Worm (Caenorhabditis elegans) whole organism, mixed stage, embryonic: ENCODE data around the gene glb-10.

Experiments used
- M03D4.4 ChIP-seq: sonication (generic microtip); optimal IDR thresholded peaks from 2 replicates; lab custom pipeline; 2017; ENCODE audit warnings: mild to moderate bottlenecking, missing genetic modification characterization, missing compliant biosample characterization
- blmp-1 ChIP-seq: fragments of 150-350 bp; optimal IDR thresholded peaks from 2 replicates; lab custom pipeline; 2014; ENCODE audit warnings: missing biosample characterization, missing genetic modification characterization
- ceh-39 ChIP-seq: fragments of 150-350 bp; optimal IDR thresholded peaks from 2 replicates; lab custom pipeline; 2014; ENCODE audit warnings: missing biosample characterization, missing genetic modification characterization
- ceh-43 ChIP-seq: fragments of 200-800 bp; sonication (Bioruptor generic); optimal IDR thresholded peaks from 2 replicates; lab custom pipeline; 2018; ENCODE audit warnings: mild to moderate bottlenecking, missing genetic modification characterization, moderate library complexity, missing compliant biosample characterization
- ces-1 ChIP-seq: fragments of 150-350 bp; optimal IDR thresholded peaks from 2 replicates; lab custom pipeline; 2014; ENCODE audit warnings: missing biosample characterization, missing genetic modification reagents, missing genetic modification characterization
- cnd-1 ChIP-seq: fragments of 200-800 bp; sonication (Bioruptor generic); optimal IDR thresholded peaks from 2 replicates; lab custom pipeline; 2018; ENCODE audit warnings: mild to moderate bottlenecking, missing genetic modification characterization, missing compliant biosample characterization
- drap-1 ChIP-seq: fragments of 200-800 bp; sonication (Bioruptor generic); optimal IDR thresholded peaks from 3 replicates; lab custom pipeline; 2018; ENCODE audit warnings: mild to moderate bottlenecking, missing genetic modification characterization, missing compliant biosample characterization
- elt-1 ChIP-seq: sonication (generic microtip); optimal IDR thresholded peaks from 2 replicates; lab custom pipeline; 2017; ENCODE audit warnings: missing genetic modification characterization, mild to moderate bottlenecking, missing compliant biosample characterization, antibody characterized with exemption, moderate library complexity, borderline replicate concordance; ENCODE audit not compliant: insufficient read depth
- elt-3 ChIP-seq: fragments of 150-350 bp; optimal IDR thresholded peaks from 2 replicates; lab custom pipeline; 2014; ENCODE audit warnings: missing biosample characterization, missing genetic modification characterization
- flh-1 ChIP-seq: fragments of 200-800 bp; sonication (Bioruptor generic); optimal IDR thresholded peaks from 2 replicates; lab custom pipeline; 2018; ENCODE audit warnings: mild to moderate bottlenecking, missing genetic modification characterization, moderate library complexity, missing compliant biosample characterization
- ham-2 ChIP-seq: fragments of 200-800 bp; sonication (Bioruptor generic); optimal IDR thresholded peaks from 2 replicates; lab custom pipeline; 2018; ENCODE audit warnings: mild to moderate bottlenecking, missing genetic modification characterization, missing compliant biosample characterization
- hlh-1 ChIP-seq: fragments of 150-350 bp; optimal IDR thresholded peaks from 2 replicates; lab custom pipeline; 2014; ENCODE audit warnings: missing biosample characterization, missing genetic modification reagents, missing genetic modification characterization
- lin-13 ChIP-seq: fragments of 150-350 bp; optimal IDR thresholded peaks from 2 replicates; lab custom pipeline; 2014; ENCODE audit warnings: missing biosample characterization, missing genetic modification characterization
- lsy-2 ChIP-seq: fragments of 150-350 bp; optimal IDR thresholded peaks from 2 replicates; lab custom pipeline; 2014; ENCODE audit warnings: missing biosample characterization, missing genetic modification characterization
- mab-5 ChIP-seq: fragments of 150-350 bp; optimal IDR thresholded peaks from 2 replicates; lab custom pipeline; 2014; ENCODE audit warnings: missing biosample characterization, missing genetic modification characterization
- mep-1 ChIP-seq: fragments of 150-350 bp; optimal IDR thresholded peaks from 2 replicates; lab custom pipeline; 2017; ENCODE audit warnings: missing biosample characterization, missing genetic modification reagents, missing genetic modification characterization, inconsistent platforms
- mls-2 ChIP-seq: sonication (generic microtip); optimal IDR thresholded peaks from 2 replicates; lab custom pipeline; 2016; ENCODE audit warnings: mild to moderate bottlenecking, missing genetic modification characterization, moderate library complexity, missing compliant biosample characterization
- nhr-2 ChIP-seq: fragments of 150-350 bp; optimal IDR thresholded peaks from 2 replicates; lab custom pipeline; 2014; ENCODE audit warnings: missing biosample characterization, missing genetic modification characterization
- nhr-237 ChIP-seq: fragments of 150-350 bp; optimal IDR thresholded peaks from 2 replicates; lab custom pipeline; 2014; ENCODE audit warnings: missing biosample characterization, missing genetic modification characterization
- nhr-28 ChIP-seq: fragments of 150-350 bp; optimal IDR thresholded peaks from 2 replicates; lab custom pipeline; 2014; ENCODE audit warnings: missing biosample characterization, missing genetic modification characterization
- nhr-76 ChIP-seq: sonication (generic microtip); optimal IDR thresholded peaks from 2 replicates; lab custom pipeline; 2017; ENCODE audit warnings: missing biosample characterization, missing genetic modification characterization
- pha-4 ChIP-seq: fragments of 150-350 bp; optimal IDR thresholded peaks from 2 replicates; lab custom pipeline; 2018; ENCODE audit warnings: missing biosample characterization, missing genetic modification reagents, missing genetic modification characterization
- sem-2 ChIP-seq: fragments of 200-800 bp; sonication (Bioruptor generic); optimal IDR thresholded peaks from 2 replicates; lab custom pipeline; 2018; ENCODE audit warnings: mild to moderate bottlenecking, missing genetic modification characterization, missing compliant biosample characterization
- snpc-4 ChIP-seq: fragments of 150-350 bp; optimal IDR thresholded peaks from 2 replicates; lab custom pipeline; 2014; ENCODE audit warnings: missing biosample characterization, missing genetic modification characterization
- sptf-1 ChIP-seq: sonication (generic microtip); optimal IDR thresholded peaks from 2 replicates; lab custom pipeline; 2017; ENCODE audit warnings: mild to moderate bottlenecking, missing genetic modification characterization, moderate library complexity, missing compliant biosample characterization
- tbx-8 ChIP-seq: fragments of 200-800 bp; sonication (Bioruptor generic); optimal IDR thresholded peaks from 2 replicates; lab custom pipeline; 2018; ENCODE audit warnings: mild to moderate bottlenecking, missing genetic modification characterization, moderate library complexity, missing compliant biosample characterization
- unc-120 ChIP-seq: sonication (generic microtip); optimal IDR thresholded peaks from 2 replicates; lab custom pipeline; 2017; ENCODE audit warnings: missing genetic modification characterization, missing compliant biosample characterization; ENCODE audit not compliant: poor library complexity, severe bottlenecking
- unc-39 ChIP-seq: fragments of 150-350 bp; optimal IDR thresholded peaks from 2 replicates; lab custom pipeline; 2014; ENCODE audit warnings: missing biosample characterization, missing genetic modification characterization
- unc-62 ChIP-seq: fragments of 150-350 bp; optimal IDR thresholded peaks from 2 replicates; lab custom pipeline; 2014; ENCODE audit warnings: missing biosample characterization, missing genetic modification reagents, missing genetic modification characterization
- zip-8 ChIP-seq: fragments of 150-350 bp; optimal IDR thresholded peaks from 2 replicates; lab custom pipeline; 2014; ENCODE audit warnings: missing biosample characterization, missing genetic modification characterization
- ztf-11 ChIP-seq: fragments of 150-350 bp; optimal IDR thresholded peaks from 2 replicates; lab custom pipeline; 2014; ENCODE audit warnings: missing biosample characterization, missing genetic modification characterization

The glb-10 gene

ce11 chrII:6290047-6290582 lies 19.0 kb downstream of the glb-10 start, which contains the start of gene upb-1:
Gene upb-1 (minus strand): TSS chrII:6290097.
- TF ChIP-seq cnd-1 (tag; lab: Kevin White, UChicago): no peak
- TF ChIP-seq unc-62 (GFP tag; lab: Kevin White, UChicago): peak; percentile 90
- TF ChIP-seq snpc-4 (tag; lab: Kevin White, UChicago): no peak
- no peak for TF ChIP-seq mep-1 (tag; lab: Kevin White, UChicago)
- TF ChIP-seq nhr-28 (tag; lab: Kevin White, UChicago): no peak
- TF ChIP-seq ceh-43: no peak
- TF ChIP-seq hlh-1 (tag; lab: Kevin White, UChicago): peak; percentile 100

ce11 chrII:6288104-6288503 lies 21.0 kb downstream of the glb-10 start:
- no peak for TF ChIP-seq drap-1
- no peak for TF ChIP-seq M03D4.4 (tag; lab: Kevin White, UChicago)
- no peak for TF ChIP-seq mep-1 (tag; lab: Kevin White, UChicago)
- no peak for TF ChIP-seq ham-2
- no peak for TF ChIP-seq ces-1 (GFP tag; lab: Kevin White, UChicago)
- TF ChIP-seq sem-2 (GFP tag; lab: Kevin White, UChicago): no peak
- TF ChIP-seq sptf-1 (tag; lab: Kevin White, UChicago): no peak
- no peak for TF ChIP-seq tbx-8
- TF ChIP-seq ztf-11: no peak
- no peak for TF ChIP-seq lsy-2 (tag; lab: Kevin White, UChicago)
- no peak for TF ChIP-seq pha-4 (tag; lab: Kevin White, UChicago)
- no peak for TF ChIP-seq hlh-1 (tag; lab: Kevin White, UChicago)
- TF ChIP-seq snpc-4 (tag; lab: Kevin White, UChicago): no peak
- TF ChIP-seq nhr-237: no peak
- TF ChIP-seq lin-13 (tag; lab: Kevin White, UChicago): no peak
- TF ChIP-seq unc-120 (tag; lab: Kevin White, UChicago): no peak
- TF ChIP-seq ceh-43: no peak

ce11 chrII:6286865-6287264 lies 22.2 kb downstream of the glb-10 start, which contains the start of gene F13H8.6:
Gene F13H8.6 (minus strand): TSS chrII:6286965.
- TF ChIP-seq tbx-8 (no peak), nhr-76 (tag; lab: Kevin White, UChicago) (no peak), blmp-1 (tag; lab: Kevin White, UChicago) (no peak), mab-5 (tag; lab: Kevin White, UChicago) (no peak), ham-2 (no peak), ceh-43 (no peak), zip-8 (tag; lab: Kevin White, UChicago) (no peak), ces-1 (GFP tag; lab: Kevin White, UChicago) (no peak), ztf-11 (no peak), elt-1 (tag; lab: Kevin White, UChicago) (no peak), hlh-1 (tag; lab: Kevin White, UChicago) (no peak), flh-1 (GFP tag; lab: Kevin White, UChicago) (no peak), lsy-2 (tag; lab: Kevin White, UChicago) (no peak), ceh-39 (no peak)

- TF ChIP-seq nhr-2 (tag; lab: Kevin White, UChicago) (no peak), elt-3 (tag; lab: Kevin White, UChicago) (no peak), lin-13 (tag; lab: Kevin White, UChicago) (no peak), ztf-11 (no peak), sem-2 (GFP tag; lab: Kevin White, UChicago) (no peak), nhr-237 (no peak), cnd-1 (tag; lab: Kevin White, UChicago) (no peak)
Measured at ce11 chrII:6283074-6283473, 26.0 kb downstream of the glb-10 start, which contains the start of gene F13H8.1. Gene F13H8.1 (plus strand): TSS chrII:6283384.

- TF ChIP-seq mls-2: no peak
- TF ChIP-seq cnd-1 (tag; lab: Kevin White, UChicago): no peak
Measured at ce11 chrII:6281903-6282302, 27.2 kb downstream of the glb-10 start.

- TF ChIP-seq nhr-76 (tag; lab: Kevin White, UChicago) (no peak), M03D4.4 (tag; lab: Kevin White, UChicago) (no peak), pha-4 (tag; lab: Kevin White, UChicago) (no peak), hlh-1 (tag; lab: Kevin White, UChicago) (no peak), sem-2 (GFP tag; lab: Kevin White, UChicago) (no peak), elt-1 (tag; lab: Kevin White, UChicago) (no peak), ces-1 (GFP tag; lab: Kevin White, UChicago) (no peak), zip-8 (tag; lab: Kevin White, UChicago) (no peak), nhr-237 (no peak), nhr-2 (tag; lab: Kevin White, UChicago) (no peak), mls-2 (no peak), unc-39 (tag; lab: Kevin White, UChicago) (no peak)
Measured at ce11 chrII:6281002-6281401, 28.1 kb downstream of the glb-10 start, which contains the start of gene scly-1. Gene scly-1 (minus strand): TSS chrII:6281102.
